Worm (Caenorhabditis elegans) whole organism, L1 larva: Measurements from ENCODE around the gene R151.10.

Experiments used
- C04F5.9 ChIP-seq: sonication (generic microtip); optimal IDR thresholded peaks from 2 replicates; lab custom pipeline; 2016; ENCODE audit warnings: missing genetic modification characterization, missing compliant biosample characterization
- C16A3.4 ChIP-seq: fragments of 150-350 bp; optimal IDR thresholded peaks from 2 replicates; lab custom pipeline; 2014; ENCODE audit warnings: missing biosample characterization, missing genetic modification characterization
- F16B12.6 ChIP-seq: fragments of 150-350 bp; optimal IDR thresholded peaks from 2 replicates; lab custom pipeline; 2014; ENCODE audit warnings: missing biosample characterization, missing genetic modification characterization
- Y116A8C.19 ChIP-seq: sonication (generic microtip); optimal IDR thresholded peaks from 2 replicates; lab custom pipeline; 2016; ENCODE audit warnings: missing compliant biosample characterization, missing genetic modification characterization, borderline replicate concordance
- aha-1 ChIP-seq: fragments of 150-350 bp; optimal IDR thresholded peaks from 2 replicates; lab custom pipeline; 2014; ENCODE audit warnings: missing biosample characterization, missing genetic modification characterization
- alr-1 ChIP-seq: fragments of 200-800 bp; sonication (Bioruptor generic); optimal IDR thresholded peaks from 2 replicates; lab custom pipeline; 2018; ENCODE audit warnings: borderline replicate concordance, mild to moderate bottlenecking, missing genetic modification characterization, missing compliant biosample characterization
- aly-2 ChIP-seq: fragments of 150-350 bp; optimal IDR thresholded peaks from 2 replicates; lab custom pipeline; 2014; ENCODE audit warnings: missing biosample characterization, missing genetic modification characterization
- blmp-1 ChIP-seq: fragments of 150-350 bp; optimal IDR thresholded peaks from 2 replicates; lab custom pipeline; 2014; ENCODE audit warnings: missing biosample characterization, missing genetic modification characterization
- ceh-63 ChIP-seq: fragments of 200-800 bp; sonication (Bioruptor generic); optimal IDR thresholded peaks from 2 replicates; lab custom pipeline; 2018; ENCODE audit warnings: mild to moderate bottlenecking, missing genetic modification characterization, missing compliant biosample characterization
- ceh-82 ChIP-seq, 3 experiments: fragments of 150-350 bp in 1 of 3; sonication (generic microtip) in 2 of 3; optimal IDR thresholded peaks; 2 replicates each; lab custom pipeline; 2014 to 2017; ENCODE audit warnings: missing biosample characterization in 3 of 3, missing genetic modification characterization in 3 of 3
- ceh-88 ChIP-seq: fragments of 200-800 bp; sonication (Bioruptor generic); IDR thresholded peaks from 2 replicates; pipeline ENCODE4 v1.3.6; 2022; ENCODE audit warnings: missing genetic modification characterization, missing compliant biosample characterization
- ces-1 ChIP-seq: fragments of 150-350 bp; optimal IDR thresholded peaks from 2 replicates; lab custom pipeline; 2014; ENCODE audit warnings: missing biosample characterization, missing genetic modification reagents, missing genetic modification characterization
- egl-27 ChIP-seq, 2 experiments: fragments of 150-350 bp in 1 of 2; sonication (generic microtip); optimal IDR thresholded peaks; 3 replicates each; lab custom pipeline; 2017 to 2018; ENCODE audit warnings: missing biosample characterization in 2 of 2, missing genetic modification characterization in 2 of 2, missing genetic modification reagents in 2 of 2
- fkh-10 ChIP-seq: sonication (generic microtip); optimal IDR thresholded peaks from 2 replicates; lab custom pipeline; 2017; ENCODE audit warnings: missing biosample characterization, missing genetic modification reagents, missing genetic modification characterization
- fos-1 ChIP-seq: fragments of 150-350 bp; optimal IDR thresholded peaks from 2 replicates; lab custom pipeline; 2014; ENCODE audit warnings: missing biosample characterization, missing genetic modification characterization
- hlh-17 ChIP-seq: fragments of 200-800 bp; sonication (Bioruptor generic); optimal IDR thresholded peaks from 2 replicates; lab custom pipeline; 2018; ENCODE audit warnings: missing genetic modification characterization, mild to moderate bottlenecking, missing compliant biosample characterization, moderate library complexity, borderline replicate concordance
- hlh-4 ChIP-seq: sonication (generic microtip); optimal IDR thresholded peaks from 2 replicates; lab custom pipeline; 2016; ENCODE audit warnings: mild to moderate bottlenecking, missing genetic modification characterization, missing compliant biosample characterization
- hpl-2 ChIP-seq: fragments of 150-350 bp; optimal IDR thresholded peaks from 2 replicates; lab custom pipeline; 2014; ENCODE audit warnings: missing biosample characterization, missing genetic modification reagents, missing genetic modification characterization
- jun-1 ChIP-seq: fragments of 150-350 bp; optimal IDR thresholded peaks from 2 replicates; lab custom pipeline; 2014; ENCODE audit warnings: missing biosample characterization, missing genetic modification reagents, missing genetic modification characterization
- lin-15B ChIP-seq: fragments of 150-350 bp; sonication (generic microtip); optimal IDR thresholded peaks from 3 replicates; lab custom pipeline; 2014; ENCODE audit warnings: missing biosample characterization, missing genetic modification characterization
- nhr-11 ChIP-seq: fragments of 150-350 bp; optimal IDR thresholded peaks from 2 replicates; lab custom pipeline; 2014; ENCODE audit warnings: missing biosample characterization, missing genetic modification characterization
- nhr-19 ChIP-seq: fragments of 200-800 bp; sonication (Bioruptor generic); conservative IDR thresholded peaks from 2 replicates; pipeline ENCODE4 v1.3.6; 2022; ENCODE audit warnings: missing genetic modification characterization, missing compliant biosample characterization
- nhr-28 ChIP-seq: fragments of 150-350 bp; optimal IDR thresholded peaks from 2 replicates; lab custom pipeline; 2014; ENCODE audit warnings: missing biosample characterization, missing genetic modification characterization
- nhr-76 ChIP-seq: sonication (generic microtip); optimal IDR thresholded peaks from 2 replicates; lab custom pipeline; 2017; ENCODE audit warnings: missing biosample characterization, missing genetic modification characterization
- nhr-84 ChIP-seq: sonication (generic microtip); optimal IDR thresholded peaks from 2 replicates; lab custom pipeline; 2017; ENCODE audit warnings: missing biosample characterization, missing genetic modification characterization
- nhr-90 ChIP-seq: sonication (generic microtip); optimal IDR thresholded peaks from 2 replicates; lab custom pipeline; 2016; ENCODE audit warnings: mild to moderate bottlenecking, missing genetic modification characterization, missing compliant biosample characterization; ENCODE audit not compliant: poor library complexity
- pag-3 ChIP-seq: sonication (generic microtip); optimal IDR thresholded peaks from 2 replicates; lab custom pipeline; 2017; ENCODE audit warnings: missing genetic modification characterization, mild to moderate bottlenecking, missing compliant biosample characterization, antibody characterized with exemption, borderline replicate concordance; ENCODE audit not compliant: insufficient read depth
- pqm-1 ChIP-seq: sonication (generic microtip); optimal IDR thresholded peaks from 3 replicates; lab custom pipeline; 2017; ENCODE audit warnings: missing biosample characterization, missing genetic modification characterization
- rnt-1 ChIP-seq: sonication (generic microtip); optimal IDR thresholded peaks from 2 replicates; lab custom pipeline; 2016; ENCODE audit warnings: mild to moderate bottlenecking, missing genetic modification characterization, moderate library complexity, missing compliant biosample characterization
- snu-23 ChIP-seq: sonication (generic microtip); optimal IDR thresholded peaks from 2 replicates; lab custom pipeline; 2016; ENCODE audit warnings: missing genetic modification characterization, missing compliant biosample characterization
- sox-4 ChIP-seq: sonication (generic microtip); optimal IDR thresholded peaks from 2 replicates; lab custom pipeline; 2016; ENCODE audit warnings: missing genetic modification characterization, missing compliant biosample characterization
- sptf-1 ChIP-seq: fragments of 150-350 bp; optimal IDR thresholded peaks from 2 replicates; lab custom pipeline; 2014; ENCODE audit warnings: missing biosample characterization, missing genetic modification characterization
- sup-37 ChIP-seq: fragments of 200-800 bp; sonication (Bioruptor generic); optimal IDR thresholded peaks from 2 replicates; lab custom pipeline; 2018; ENCODE audit warnings: mild to moderate bottlenecking, missing genetic modification characterization, missing compliant biosample characterization
- swsn-7 ChIP-seq: sonication (generic microtip); optimal IDR thresholded peaks from 2 replicates; lab custom pipeline; 2016; ENCODE audit warnings: missing genetic modification characterization, missing compliant biosample characterization
- tbx-2 ChIP-seq: sonication (generic microtip); optimal IDR thresholded peaks from 2 replicates; lab custom pipeline; 2016; ENCODE audit warnings: missing genetic modification characterization, missing compliant biosample characterization
- unc-30 ChIP-seq: sonication (generic microtip); optimal IDR thresholded peaks from 2 replicates; lab custom pipeline; 2017; ENCODE audit warnings: missing biosample characterization, missing genetic modification characterization
- unc-62 ChIP-seq: fragments of 150-350 bp; optimal IDR thresholded peaks from 2 replicates; lab custom pipeline; 2014; ENCODE audit warnings: missing biosample characterization, missing genetic modification reagents, missing genetic modification characterization
- unc-98 ChIP-seq: fragments of 200-800 bp; sonication (Bioruptor generic); IDR thresholded peaks from 2 replicates; pipeline ENCODE4 v1.3.6; 2022; ENCODE audit warnings: missing genetic modification characterization, missing compliant biosample characterization
- xbp-1 ChIP-seq: sonication (generic microtip); optimal IDR thresholded peaks from 2 replicates; lab custom pipeline; 2016; ENCODE audit warnings: missing genetic modification characterization, missing compliant biosample characterization
- ztf-11 ChIP-seq, 2 experiments: sonication (generic microtip); optimal IDR thresholded peaks; 2 replicates each; lab custom pipeline; 2016 to 2017; ENCODE audit warnings: missing genetic modification characterization in 2 of 2, missing biosample characterization in 1 of 2, missing compliant biosample characterization in 1 of 2
- ztf-4 ChIP-seq: fragments of 150-350 bp; optimal IDR thresholded peaks from 2 replicates; lab custom pipeline; 2014; ENCODE audit warnings: missing biosample characterization, missing genetic modification characterization

The R151.10 gene

ce11 chrIII:7198838-7199237 is 31.9 kb downstream of the R151.10 start, which contains the start of gene pfd-5 (continued):
- TF ChIP-seq egl-27 (tag; optimal IDR thresholded peaks at IDR 0.05; lab: Kevin White, UChicago) = no peak
- TF ChIP-seq fos-1 (tag; lab: Kevin White, UChicago) = peak; percentile 17
- no peak for TF ChIP-seq jun-1 (tag; lab: Kevin White, UChicago)
- no peak for TF ChIP-seq nhr-84 (tag; lab: Kevin White, UChicago)
- TF ChIP-seq nhr-19 (GFP tag; lab: Robert Waterston, UW) = peak; percentile 77
- TF ChIP-seq C16A3.4 (tag; lab: Kevin White, UChicago) = peak; percentile 37
- no peak for TF ChIP-seq sptf-1
- TF ChIP-seq aha-1 = no peak
- TF ChIP-seq alr-1 (tag; lab: Kevin White, UChicago) = no peak
- peak; percentile 49 for TF ChIP-seq blmp-1 (tag; lab: Kevin White, UChicago)
- TF ChIP-seq ceh-63 (GFP tag; lab: Kevin White, UChicago) = no peak
- no peak for TF ChIP-seq ztf-4 (tag; lab: Kevin White, UChicago)
- no peak for TF ChIP-seq hlh-17 (GFP tag; lab: Kevin White, UChicago)
- TF ChIP-seq nhr-76 (tag; lab: Kevin White, UChicago) = no peak
- no peak for TF ChIP-seq pqm-1
- peak; percentile 72 for TF ChIP-seq swsn-7 (tag; lab: Kevin White, UChicago)
- TF ChIP-seq C04F5.9 (tag; lab: Kevin White, UChicago) = peak; percentile 47
- TF ChIP-seq ces-1 (GFP tag; lab: Kevin White, UChicago) = no peak
- TF ChIP-seq fkh-10 (GFP tag; lab: Kevin White, UChicago) = no peak
- TF ChIP-seq Y116A8C.19 = peak; percentile 39
- peak; percentile 84 for TF ChIP-seq nhr-90 (tag; lab: Kevin White, UChicago)
- TF ChIP-seq hlh-4 (tag; lab: Kevin White, UChicago) = no peak
- peak; percentile 46 to 66 (median 51) for TF ChIP-seq ceh-82 (tag; optimal IDR thresholded peaks at IDR 0.05; lab: Kevin White, UChicago)
- TF ChIP-seq xbp-1 (tag; lab: Kevin White, UChicago) = peak; percentile 77
- TF ChIP-seq unc-62 (GFP tag; lab: Kevin White, UChicago) = no peak
- TF ChIP-seq hpl-2 (GFP tag; lab: Kevin White, UChicago) = no peak
- TF ChIP-seq snu-23 (GFP tag; lab: Kevin White, UChicago) = peak; percentile 74
- peak; percentile 65 for TF ChIP-seq sox-4
- peak; percentile 64 for TF ChIP-seq unc-98
- peak in 1 of 2 experiments; percentile 84 for TF ChIP-seq ztf-11 (tag; optimal IDR thresholded peaks at IDR 0.05; lab: Kevin White, UChicago)
- TF ChIP-seq sup-37 (GFP tag; lab: Kevin White, UChicago) = no peak

ce11 chrIII:7197973-7198372 is 32.8 kb downstream of the R151.10 start, which contains the start of gene exos-9:
exos-9 (minus strand) TSS chrIII:7198073.
- TF ChIP-seq Y116A8C.19 (no peak), sox-4 (no peak), ceh-88 (GFP tag; lab: Robert Waterston, UW) (no peak), nhr-11 (no peak), aly-2 (tag; lab: Kevin White, UChicago) (no peak), lin-15B (tag; lab: Kevin White, UChicago) (no peak), rnt-1 (no peak), tbx-2 (tag; lab: Kevin White, UChicago) (no peak), unc-30 (tag; lab: Kevin White, UChicago) (no peak), pag-3 (tag; lab: Kevin White, UChicago) (no peak), sptf-1 (no peak), nhr-28 (tag; lab: Kevin White, UChicago) (no peak), F16B12.6 (tag; lab: Kevin White, UChicago) (no peak), C16A3.4 (tag; lab: Kevin White, UChicago) (no peak)
